Fruit fly (Drosophila melanogaster) whole organism, embryonic: ENCODE results near the gene Patr-1.

Source experiments
- Antp ChIP-seq: fragments of 200-800 bp; sonication (Bioruptor generic); optimal IDR thresholded peaks from 3 replicates; lab custom pipeline; 2016; ENCODE audit warnings: missing biosample characterization, missing genetic modification characterization
- CG11695 ChIP-seq: fragments of 200-800 bp; sonication (Bioruptor generic); IDR thresholded peaks from 3 replicates; pipeline ENCODE4 v1.3.6; 2022; ENCODE audit warnings: missing biosample characterization, missing genetic modification characterization
- CG12071 ChIP-seq: fragments of 200-800 bp; sonication (Bioruptor generic); optimal IDR thresholded peaks from 3 replicates; lab custom pipeline; 2018; ENCODE audit warnings: missing biosample characterization, mild to moderate bottlenecking, missing genetic modification characterization
- CG13424 ChIP-seq: fragments of 200-800 bp; sonication (Bioruptor generic); optimal IDR thresholded peaks from 2 replicates; lab custom pipeline; 2019; ENCODE audit warnings: missing biosample characterization, mild to moderate bottlenecking, missing genetic modification characterization, moderate library complexity
- CG14050 ChIP-seq: fragments of 200-800 bp; sonication (Bioruptor generic); IDR thresholded peaks from 3 replicates; pipeline ENCODE4 v1.3.6; 2022; ENCODE audit warnings: missing biosample characterization, missing genetic modification characterization
- CG1602 ChIP-seq: fragments of 200-800 bp; sonication (Bioruptor generic); optimal IDR thresholded peaks from 3 replicates; lab custom pipeline; 2016; ENCODE audit warnings: missing biosample characterization, missing genetic modification characterization
- CG16815 ChIP-seq: fragments of 200-800 bp; sonication (Bioruptor generic); optimal IDR thresholded peaks from 3 replicates; lab custom pipeline; 2017; ENCODE audit warnings: missing biosample characterization, mild to moderate bottlenecking, missing genetic modification characterization
- CG17186 ChIP-seq: fragments of 200-800 bp; sonication (Bioruptor generic); optimal IDR thresholded peaks from 3 replicates; lab custom pipeline; 2017; ENCODE audit warnings: missing biosample characterization, missing genetic modification reagents, missing genetic modification characterization
- CG17612 ChIP-seq: fragments of 200-800 bp; sonication (Bioruptor generic); IDR thresholded peaks from 2 replicates; pipeline ENCODE4 v1.3.6; 2022; ENCODE audit warnings: missing biosample characterization, missing genetic modification characterization
- CG2202 ChIP-seq: fragments of 200-800 bp; sonication (Bioruptor generic); optimal IDR thresholded peaks from 2 replicates; lab custom pipeline; 2018; ENCODE audit warnings: missing biosample characterization, mild to moderate bottlenecking, missing genetic modification characterization
- CG30403 ChIP-seq: fragments of 200-800 bp; sonication (Bioruptor generic); optimal IDR thresholded peaks from 3 replicates; lab custom pipeline; 2016; ENCODE audit warnings: missing biosample characterization, missing genetic modification characterization
- CG31365 ChIP-seq: fragments of 200-800 bp; sonication (Bioruptor generic); optimal IDR thresholded peaks from 2 replicates; lab custom pipeline; 2018; ENCODE audit warnings: missing biosample characterization, mild to moderate bottlenecking, missing genetic modification characterization
- CG32767 ChIP-seq: fragments of 200-800 bp; sonication (Bioruptor generic); IDR thresholded peaks from 2 replicates; pipeline ENCODE4 v1.3.6; 2022; ENCODE audit warnings: missing biosample characterization, missing genetic modification characterization
- CG4282 ChIP-seq: fragments of 200-800 bp; sonication (Bioruptor generic); optimal IDR thresholded peaks from 2 replicates; lab custom pipeline; 2016; ENCODE audit warnings: missing biosample characterization, missing genetic modification characterization
- CG4360 ChIP-seq: fragments of 200-800 bp; sonication (Bioruptor generic); IDR thresholded peaks from 2 replicates; pipeline ENCODE4 v1.3.6; 2022; ENCODE audit warnings: missing biosample characterization, missing genetic modification characterization
- CG6791 ChIP-seq: fragments of 200-800 bp; sonication (Bioruptor generic); IDR thresholded peaks from 3 replicates; pipeline ENCODE4 v1.3.6; 2022; ENCODE audit warnings: missing biosample characterization, missing genetic modification characterization; ENCODE audit not compliant: partially characterized antibody
- CG7745 ChIP-seq: fragments of 200-800 bp; sonication (Bioruptor generic); optimal IDR thresholded peaks from 2 replicates; lab custom pipeline; 2018; ENCODE audit warnings: missing biosample characterization, mild to moderate bottlenecking, missing genetic modification characterization, moderate library complexity
- CG7928 ChIP-seq: fragments of 200-800 bp; sonication (Bioruptor generic); optimal IDR thresholded peaks from 2 replicates; lab custom pipeline; 2017; ENCODE audit warnings: missing biosample characterization, mild to moderate bottlenecking, missing genetic modification characterization
- CG8089 ChIP-seq: fragments of 200-800 bp; sonication (Bioruptor generic); optimal IDR thresholded peaks from 3 replicates; lab custom pipeline; 2016; ENCODE audit warnings: missing biosample characterization, missing genetic modification characterization
- CG9876 ChIP-seq: fragments of 200-800 bp; sonication (Bioruptor generic); optimal IDR thresholded peaks from 2 replicates; lab custom pipeline; 2016; ENCODE audit warnings: missing biosample characterization, missing genetic modification characterization
- D19A ChIP-seq: fragments of 200-800 bp; optimal IDR thresholded peaks from 3 replicates; lab custom pipeline; 2019; ENCODE audit warnings: missing biosample characterization, mild to moderate bottlenecking, missing genetic modification characterization, moderate library complexity
- Dek ChIP-seq: fragments of 200-800 bp; sonication (Bioruptor generic); optimal IDR thresholded peaks from 3 replicates; lab custom pipeline; 2019; ENCODE audit warnings: missing biosample characterization, mild to moderate bottlenecking, missing genetic modification characterization, moderate library complexity
- Elba2 ChIP-seq: fragments of 200-800 bp; sonication (Bioruptor generic); optimal IDR thresholded peaks from 3 replicates; lab custom pipeline; 2016; ENCODE audit warnings: missing biosample characterization, missing genetic modification characterization
- Hr39 ChIP-seq: fragments of >200 bp; optimal IDR thresholded peaks from 2 replicates; lab custom pipeline; 2017
- Hsf ChIP-seq: fragments of 200-800 bp; sonication (Bioruptor generic); optimal IDR thresholded peaks from 3 replicates; lab custom pipeline; 2016; ENCODE audit warnings: missing biosample characterization, missing genetic modification characterization
- Lhr ChIP-seq: fragments of 200-800 bp; sonication (Bioruptor generic); optimal IDR thresholded peaks from 3 replicates; lab custom pipeline; 2017; ENCODE audit warnings: mild to moderate bottlenecking, missing biosample characterization, missing genetic modification reagents, missing genetic modification characterization
- Lpt ChIP-seq: fragments of >200 bp; optimal IDR thresholded peaks from 2 replicates; lab custom pipeline; 2018; ENCODE audit warnings: missing biosample characterization, missing genetic modification characterization
- Oli ChIP-seq: fragments of 200-800 bp; sonication (Bioruptor generic); optimal IDR thresholded peaks from 2 replicates; lab custom pipeline; 2018; ENCODE audit warnings: missing biosample characterization, mild to moderate bottlenecking, missing genetic modification characterization, moderate library complexity
- Pdp1 ChIP-seq, 2 experiments: fragments of 200-800 bp; sonication (Bioruptor generic); optimal IDR thresholded peaks; 3 replicates each; lab custom pipeline; 2016; ENCODE audit warnings: missing biosample characterization in 2 of 2, missing genetic modification characterization in 2 of 2, mild to moderate bottlenecking in 1 of 2, moderate library complexity in 1 of 2
- Tbp ChIP-seq: fragments of >200 bp; optimal IDR thresholded peaks from 2 replicates; lab custom pipeline; 2018; ENCODE audit warnings: missing biosample characterization, missing genetic modification characterization
- Usf ChIP-seq: fragments of 200-800 bp; sonication (Bioruptor generic); optimal IDR thresholded peaks from 2 replicates; lab custom pipeline; 2017; ENCODE audit warnings: missing genotype, missing biosample characterization, missing genetic modification characterization
- YL-1 ChIP-seq: fragments of 200-800 bp; sonication (Bioruptor generic); optimal IDR thresholded peaks from 3 replicates; lab custom pipeline; 2017; ENCODE audit warnings: missing biosample characterization, mild to moderate bottlenecking, missing genetic modification characterization
- aop ChIP-seq: fragments of 200-800 bp; sonication (Bioruptor generic); IDR thresholded peaks from 2 replicates; pipeline ENCODE4 v1.3.6; 2022; ENCODE audit warnings: missing biosample characterization, missing genetic modification characterization
- ato ChIP-seq: fragments of 200-800 bp; sonication (Bioruptor generic); IDR thresholded peaks from 2 replicates; pipeline ENCODE4 v1.3.6; 2022; ENCODE audit warnings: missing biosample characterization, missing genetic modification characterization; ENCODE audit not compliant: partially characterized antibody
- cato ChIP-seq: fragments of 200-800 bp; sonication (Bioruptor generic); optimal IDR thresholded peaks from 2 replicates; lab custom pipeline; 2016; ENCODE audit warnings: missing biosample characterization, missing genetic modification characterization, borderline replicate concordance
- dmrt99B ChIP-seq: fragments of 200-800 bp; sonication (Bioruptor generic); optimal IDR thresholded peaks from 2 replicates; lab custom pipeline; 2018; ENCODE audit warnings: missing biosample characterization, mild to moderate bottlenecking, missing genetic modification characterization, moderate library complexity
- fru ChIP-seq: fragments of >200 bp; optimal IDR thresholded peaks from 2 replicates; lab custom pipeline; 2017
- grau ChIP-seq: fragments of 200-800 bp; optimal IDR thresholded peaks from 3 replicates; lab custom pipeline; 2019; ENCODE audit warnings: missing biosample characterization, mild to moderate bottlenecking, missing genetic modification characterization, moderate library complexity
- gsb ChIP-seq: fragments of 200-800 bp; sonication (Bioruptor generic); IDR thresholded peaks from 2 replicates; pipeline ENCODE4 v1.3.6; 2022; ENCODE audit warnings: missing biosample characterization, missing genetic modification characterization
- gt ChIP-seq: fragments of 200-800 bp; sonication (Bioruptor generic); IDR thresholded peaks from 2 replicates; pipeline ENCODE4 v1.3.6; 2022; ENCODE audit warnings: missing biosample characterization, missing genetic modification characterization
- ind ChIP-seq: fragments of 200-800 bp; sonication (Bioruptor generic); optimal IDR thresholded peaks from 3 replicates; lab custom pipeline; 2016; ENCODE audit warnings: missing biosample characterization, missing genetic modification characterization
- inv ChIP-seq: fragments of 200-800 bp; sonication (Bioruptor generic); IDR thresholded peaks from 2 replicates; pipeline ENCODE4 v1.3.6; 2022; ENCODE audit warnings: missing biosample characterization, missing genetic modification characterization; ENCODE audit not compliant: partially characterized antibody
- kni ChIP-seq: fragments of 200-800 bp; sonication (Bioruptor generic); optimal IDR thresholded peaks from 3 replicates; lab custom pipeline; 2017; ENCODE audit warnings: mild to moderate bottlenecking, missing biosample characterization, missing genetic modification reagents, missing genetic modification characterization
- nerfin-1 ChIP-seq: fragments of 200-800 bp; sonication (Bioruptor generic); optimal IDR thresholded peaks from 3 replicates; lab custom pipeline; 2019; ENCODE audit warnings: missing biosample characterization, mild to moderate bottlenecking, missing genetic modification characterization, moderate library complexity
- onecut ChIP-seq: fragments of 200-800 bp; sonication (Bioruptor generic); IDR thresholded peaks from 2 replicates; pipeline ENCODE4 v1.3.6; 2022; ENCODE audit warnings: missing biosample characterization, missing genetic modification characterization
- pfk ChIP-seq: fragments of 200-800 bp; sonication (Bioruptor generic); optimal IDR thresholded peaks from 2 replicates; lab custom pipeline; 2018; ENCODE audit warnings: missing biosample characterization, mild to moderate bottlenecking, missing genetic modification characterization, moderate library complexity
- pita ChIP-seq: fragments of 200-800 bp; sonication (Bioruptor generic); optimal IDR thresholded peaks from 2 replicates; lab custom pipeline; 2017; ENCODE audit warnings: missing biosample characterization, mild to moderate bottlenecking, missing genetic modification characterization
- ro ChIP-seq: fragments of 200-800 bp; sonication (Bioruptor generic); IDR thresholded peaks from 2 replicates; pipeline ENCODE4 v1.3.6; 2022; ENCODE audit warnings: missing biosample characterization, missing genetic modification characterization
- sima ChIP-seq: fragments of 200-800 bp; sonication (Bioruptor generic); optimal IDR thresholded peaks from 2 replicates; lab custom pipeline; 2016; ENCODE audit warnings: missing biosample characterization, missing genetic modification characterization
- tap ChIP-seq: fragments of 200-800 bp; optimal IDR thresholded peaks from 3 replicates; lab custom pipeline; 2019; ENCODE audit warnings: missing biosample characterization, mild to moderate bottlenecking, missing genetic modification characterization, moderate library complexity
- vvl ChIP-seq: fragments of 200-800 bp; sonication (Bioruptor generic); IDR thresholded peaks from 2 replicates; pipeline ENCODE4 v1.3.6; 2022; ENCODE audit warnings: missing biosample characterization, missing genetic modification characterization
- zf30C ChIP-seq: fragments of 200-800 bp; sonication (Bioruptor generic); optimal IDR thresholded peaks from 3 replicates; lab custom pipeline; 2018; ENCODE audit warnings: missing biosample characterization, mild to moderate bottlenecking, missing genetic modification characterization

The Patr-1 gene

dm6 chr3R:17072526-17073114 is 29.3 kb downstream of the Patr-1 start, which contains the start of the genes Ns1 and mRpS11 (continued):
- TF ChIP-seq Dek (tag; lab: Kevin White, UChicago) = no peak
- peak; percentile 51 for TF ChIP-seq CG30403 (GFP tag; lab: Kevin White, UChicago)
- no peak for TF ChIP-seq tap (tag; lab: Kevin White, UChicago)
- no peak for TF ChIP-seq kni (GFP tag; lab: Kevin White, UChicago)
- peak; percentile 14 for TF ChIP-seq CG13424 (tag; lab: Kevin White, UChicago)
- TF ChIP-seq CG4360 = no peak
- TF ChIP-seq Hsf (GFP tag; lab: Kevin White, UChicago) = peak; percentile 35
- peak; percentile 52; the same call in 2 of the 3 replicates for TF ChIP-seq CG6791 (GFP tag; lab: Robert Waterston, UW)
- no peak for TF ChIP-seq pita (GFP tag; lab: Kevin White, UChicago)
- TF ChIP-seq vvl = peak; percentile 60
- no peak for TF ChIP-seq CG17612 (GFP tag; lab: Robert Waterston, UW)
- TF ChIP-seq Lpt (GFP tag; lab: Kevin White, UChicago) = no peak
- no peak for TF ChIP-seq Elba2
- peak; percentile 38 for TF ChIP-seq CG4282 (GFP tag; lab: Kevin White, UChicago)
- TF ChIP-seq gsb (GFP tag; lab: Robert Waterston, UW) = no peak
- peak; percentile 31 for TF ChIP-seq CG17186 (GFP tag; lab: Kevin White, UChicago)
- TF ChIP-seq YL-1 = peak; percentile 100
- no peak for TF ChIP-seq CG7745 (tag; lab: Kevin White, UChicago)
- no peak for TF ChIP-seq CG32767 (GFP tag; lab: Robert Waterston, UW)
- TF ChIP-seq CG2202 (tag; lab: Kevin White, UChicago) = no peak
- TF ChIP-seq ind (GFP tag; lab: Kevin White, UChicago) = no peak
- TF ChIP-seq ro = no peak
- peak; percentile 37 for TF ChIP-seq Antp
- TF ChIP-seq sima (GFP tag; lab: Kevin White, UChicago) = no peak
- no peak for TF ChIP-seq Tbp
- no peak for TF ChIP-seq Lhr
- peak; percentile 39; the same call in 1 of the 2 replicates for TF ChIP-seq onecut
- TF ChIP-seq Hr39 (lab: Kevin White, UChicago) = no peak
- TF ChIP-seq CG12071 (GFP tag; lab: Kevin White, UChicago) = no peak
- no peak for TF ChIP-seq fru (lab: Kevin White, UChicago)
- no peak for TF ChIP-seq CG7928 (GFP tag; lab: Kevin White, UChicago)
- TF ChIP-seq CG1602 (GFP tag; lab: Kevin White, UChicago) = peak; percentile 4
- TF ChIP-seq inv (GFP tag; lab: Robert Waterston, UW) = no peak
- no peak for TF ChIP-seq cato (GFP tag; lab: Kevin White, UChicago)
- peak; percentile 47 for TF ChIP-seq grau (tag; lab: Kevin White, UChicago)
- TF ChIP-seq Pdp1 (GFP tag; optimal IDR thresholded peaks at IDR 0.05; lab: Kevin White, UChicago) = peak in 1 of 2 experiments; percentile 100
- TF ChIP-seq aop (GFP tag; lab: Robert Waterston, UW) = no peak
- TF ChIP-seq CG16815 = no peak
- TF ChIP-seq gt (GFP tag; lab: Robert Waterston, UW) = no peak
- TF ChIP-seq pfk = no peak
- no peak for TF ChIP-seq CG11695 (GFP tag; lab: Robert Waterston, UW)
- TF ChIP-seq CG9876 (GFP tag; lab: Kevin White, UChicago) = no peak
- TF ChIP-seq dmrt99B (tag; lab: Kevin White, UChicago) = no peak
- peak; percentile 10 for TF ChIP-seq D19A
- peak; percentile 91 for TF ChIP-seq nerfin-1 (tag; lab: Kevin White, UChicago)
- TF ChIP-seq zf30C (GFP tag; lab: Kevin White, UChicago) = no peak
- peak; percentile 28; the same call in 1 of the 2 replicates for TF ChIP-seq ato (GFP tag; lab: Robert Waterston, UW)
- TF ChIP-seq CG31365 (tag; lab: Kevin White, UChicago) = no peak
- no peak for TF ChIP-seq Usf (GFP tag; lab: Kevin White, UChicago)
- no peak for TF ChIP-seq CG14050
- no peak for TF ChIP-seq CG8089 (GFP tag; lab: Kevin White, UChicago)
- no peak for TF ChIP-seq Oli (tag; lab: Kevin White, UChicago)
